Worm (Caenorhabditis elegans): ENCODE data around the gene C24H10.2.
A peak's percentile ranks its signal among the peaks of the same experiment; 100 is the strongest.

Gene C24H10.2

ce11 chrX:5063750-5064652 lies at the start of gene C24H10.2:
Gene C24H10.2 (plus strand): TSS chrX:5064602.
- no peak for TF ChIP-seq dao-5 (tag; optimal IDR thresholded peaks at IDR 0.05)
- no peak for TF ChIP-seq W03F9.2 (tag; optimal IDR thresholded peaks at IDR 0.05)
- peak; percentile 3 for TF ChIP-seq him-1 (tag; optimal IDR thresholded peaks at IDR 0.05)

- TF ChIP-seq him-1 (tag; optimal IDR thresholded peaks at IDR 0.05) (no peak), W03F9.2 (tag; optimal IDR thresholded peaks at IDR 0.05) (no peak), dao-5 (tag; optimal IDR thresholded peaks at IDR 0.05) (no peak)
These were observed 48.6 kb upstream of the C24H10.2 start, which contains the start of gene ZC449.8 for ce11 chrX:5015775-5016174. Gene ZC449.8 (plus strand): TSS chrX:5016075.

- TF ChIP-seq W03F9.2 (tag; optimal IDR thresholded peaks at IDR 0.05) (no peak), dao-5 (tag; optimal IDR thresholded peaks at IDR 0.05) (no peak), him-1 (tag; optimal IDR thresholded peaks at IDR 0.05) (no peak)
These were observed 46.8 kb upstream of the C24H10.2 start, which contains the start of gene sek-3 for ce11 chrX:5017591-5017990. Gene sek-3 (plus strand): TSS chrX:5017891.

ce11 chrX:5018062-5018653 lies 46.2 kb upstream of the C24H10.2 start:
- TF ChIP-seq dao-5 (tag; optimal IDR thresholded peaks at IDR 0.05), result no peak
- TF ChIP-seq W03F9.2 (tag; optimal IDR thresholded peaks at IDR 0.05), result peak; percentile 13
- no peak for TF ChIP-seq him-1 (tag; optimal IDR thresholded peaks at IDR 0.05)

- no peak for TF ChIP-seq dao-5 (tag; optimal IDR thresholded peaks at IDR 0.05)
- no peak for TF ChIP-seq W03F9.2 (tag; optimal IDR thresholded peaks at IDR 0.05)
- TF ChIP-seq him-1 (tag; optimal IDR thresholded peaks at IDR 0.05), result no peak
These were observed 43.4 kb upstream of the C24H10.2 start, which contains the start of gene ZC449.2 for ce11 chrX:5020996-5021395. Gene ZC449.2 (plus strand): TSS chrX:5021285.

ce11 chrX:5022682-5023081 lies 41.7 kb upstream of the C24H10.2 start:
- peak; percentile 56 for TF ChIP-seq dao-5 (tag; optimal IDR thresholded peaks at IDR 0.05)
- TF ChIP-seq W03F9.2 (tag; optimal IDR thresholded peaks at IDR 0.05), result no peak
- TF ChIP-seq him-1 (tag; optimal IDR thresholded peaks at IDR 0.05), result peak; percentile 40

ce11 chrX:5024300-5024699 lies 40.1 kb upstream of the C24H10.2 start, which contains the start of gene ZC449.1:
Gene ZC449.1 (plus strand): TSS chrX:5024420.
- no peak for TF ChIP-seq him-1 (tag; optimal IDR thresholded peaks at IDR 0.05)
- TF ChIP-seq dao-5 (tag; optimal IDR thresholded peaks at IDR 0.05), result no peak
- TF ChIP-seq W03F9.2 (tag; optimal IDR thresholded peaks at IDR 0.05), result no peak

- TF ChIP-seq him-1 (tag; optimal IDR thresholded peaks at IDR 0.05) (no peak), dao-5 (tag; optimal IDR thresholded peaks at IDR 0.05) (no peak), W03F9.2 (tag; optimal IDR thresholded peaks at IDR 0.05) (no peak)
These were observed 37.9 kb upstream of the C24H10.2 start for ce11 chrX:5026461-5026860.

ce11 chrX:5027923-5028592 lies 36.3 kb upstream of the C24H10.2 start:
- no peak for TF ChIP-seq him-1 (tag; optimal IDR thresholded peaks at IDR 0.05)
- TF ChIP-seq W03F9.2 (tag; optimal IDR thresholded peaks at IDR 0.05), result no peak
- TF ChIP-seq dao-5 (tag; optimal IDR thresholded peaks at IDR 0.05), result no peak

ce11 chrX:5028593-5028955 lies 35.8 kb upstream of the C24H10.2 start:
- TF ChIP-seq him-1 (tag; optimal IDR thresholded peaks at IDR 0.05) (no peak), W03F9.2 (tag; optimal IDR thresholded peaks at IDR 0.05) (no peak), dao-5 (tag; optimal IDR thresholded peaks at IDR 0.05) (no peak)

- TF ChIP-seq him-1 (tag; optimal IDR thresholded peaks at IDR 0.05), result no peak
- no peak for TF ChIP-seq W03F9.2 (tag; optimal IDR thresholded peaks at IDR 0.05)
- no peak for TF ChIP-seq dao-5 (tag; optimal IDR thresholded peaks at IDR 0.05)
These were observed 32.7 kb upstream of the C24H10.2 start for ce11 chrX:5031742-5032141.

- TF ChIP-seq him-1 (tag; optimal IDR thresholded peaks at IDR 0.05) (no peak), W03F9.2 (tag; optimal IDR thresholded peaks at IDR 0.05) (no peak), dao-5 (tag; optimal IDR thresholded peaks at IDR 0.05) (no peak)
These were observed 30.5 kb upstream of the C24H10.2 start, which contains the start of gene ZC449.4 for ce11 chrX:5033868-5034267. Gene ZC449.4 (minus strand): TSS chrX:5033968.

ce11 chrX:5037673-5038072 lies 26.7 kb upstream of the C24H10.2 start, which contains the start of gene ZC449.5:
Gene ZC449.5 (minus strand): TSS chrX:5037773.
- TF ChIP-seq W03F9.2 (tag; optimal IDR thresholded peaks at IDR 0.05) (no peak), him-1 (tag; optimal IDR thresholded peaks at IDR 0.05) (no peak), dao-5 (tag; optimal IDR thresholded peaks at IDR 0.05) (no peak)
